Fruit fly (Drosophila melanogaster) whole organism: ENCODE measurements around the gene CG11755.

Source experiments
- CG8478 ChIP-seq: fragments of >200 bp; optimal IDR thresholded peaks from 2 replicates; lab custom pipeline; 2018; ENCODE audit warnings: inconsistent platforms
- Dll ChIP-seq: fragments of >200 bp; optimal IDR thresholded peaks from 2 replicates; lab custom pipeline; 2017
- EcR ChIP-seq, 2 experiments: fragments of >200 bp; optimal IDR thresholded peaks; 2 replicates each; lab custom pipeline; 2017; ENCODE audit warnings: missing biosample characterization in 2 of 2, missing genetic modification characterization in 2 of 2, missing genetic modification reagents in 2 of 2
- pan ChIP-seq: fragments of >200 bp; optimal IDR thresholded peaks from 2 replicates; lab custom pipeline; 2017
- psq ChIP-seq: fragments of >200 bp; optimal IDR thresholded peaks from 2 replicates; lab custom pipeline; 2017
- usp ChIP-seq: fragments of >200 bp; optimal IDR thresholded peaks from 2 replicates; lab custom pipeline; 2017; ENCODE audit warnings: missing biosample characterization, missing genetic modification characterization, mixed read lengths

The CG11755 gene

DNA sequence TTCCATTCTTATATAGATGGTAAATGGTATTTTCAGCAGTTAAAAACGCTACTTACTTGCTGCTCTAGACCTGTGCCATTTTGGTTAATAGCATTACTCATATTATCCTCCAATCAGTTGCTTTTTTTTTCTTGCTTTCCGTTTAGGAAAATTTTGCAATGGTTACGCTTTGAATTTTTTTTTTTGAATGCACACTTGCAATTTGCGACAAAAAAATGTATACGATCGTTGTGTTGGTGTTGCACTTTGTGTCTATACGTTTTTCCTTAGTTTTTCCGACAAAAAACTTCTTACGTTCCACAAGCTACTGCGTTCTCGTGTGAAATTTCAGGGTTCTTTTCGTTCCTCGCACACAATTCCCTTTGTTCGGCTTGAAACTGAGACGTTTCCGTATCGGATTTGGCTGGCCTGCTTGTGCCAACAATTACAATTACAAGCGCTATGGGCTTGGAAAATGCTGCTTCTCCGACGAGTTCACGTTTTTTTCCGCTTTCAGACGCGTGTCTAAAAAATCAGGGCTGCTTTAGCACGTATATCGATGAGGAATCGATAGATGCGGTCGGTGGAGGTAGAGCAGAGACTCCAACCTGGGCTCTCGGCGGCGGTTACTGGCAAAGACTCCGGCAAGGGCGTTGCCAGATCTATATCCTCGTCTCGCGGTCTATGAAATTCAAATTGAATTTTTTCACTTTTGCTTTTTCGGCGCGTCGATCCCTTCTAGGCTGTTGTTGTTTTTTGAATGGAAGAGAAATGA, 16.6 kb upstream of the CG11755 start:
- TF ChIP-seq pan (lab: Kevin White, UChicago) (peak; percentile 51), psq (lab: Kevin White, UChicago) (no peak), EcR (GFP tag; optimal IDR thresholded peaks at IDR 0.05; lab: Kevin White, UChicago) (no peak), usp (GFP tag; lab: Kevin White, UChicago) (no peak)

DNA sequence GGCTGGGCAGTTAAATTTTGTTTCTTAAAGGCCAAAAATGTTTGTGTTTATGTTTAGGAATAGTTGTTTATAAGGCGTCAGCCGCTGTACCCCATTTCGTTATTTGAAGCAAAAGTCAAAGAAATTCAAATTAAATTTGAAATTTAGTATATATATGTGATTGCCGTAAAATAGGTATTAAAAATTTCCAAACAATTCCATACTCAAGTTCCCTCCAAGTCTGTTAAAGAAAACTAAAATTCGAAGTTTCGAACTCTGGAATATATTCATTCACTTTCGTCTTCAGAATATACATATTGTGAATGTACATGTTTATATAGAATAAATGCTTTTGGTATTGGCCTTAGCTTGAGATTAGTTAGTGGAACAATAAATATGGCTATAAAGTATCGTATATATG, 16.1 kb upstream of the CG11755 start, which contains the start of gene bel:
Gene bel, minus strand, starts transcription at position 101 of the 400 bp plus-strand sequence.
- TF ChIP-seq psq (lab: Kevin White, UChicago) (no peak), pan (lab: Kevin White, UChicago) (no peak), EcR (GFP tag; optimal IDR thresholded peaks at IDR 0.05; lab: Kevin White, UChicago) (no peak), usp (GFP tag; lab: Kevin White, UChicago) (no peak), Dll (lab: Kevin White, UChicago) (no peak), CG8478 (lab: Kevin White, UChicago) (no peak)

dm6 chr3R:8663668-8664283, 12.9 kb upstream of the CG11755 start, which contains the start of gene CG8032:
TSS of gene CG8032 (plus strand) at chr3R:8664115.
- TF ChIP-seq pan (lab: Kevin White, UChicago) (no peak), Dll (lab: Kevin White, UChicago) (no peak), EcR (GFP tag; optimal IDR thresholded peaks at IDR 0.05; lab: Kevin White, UChicago) (no peak), CG8478 (lab: Kevin White, UChicago) (no peak), usp (GFP tag; lab: Kevin White, UChicago) (no peak), psq (lab: Kevin White, UChicago) (no peak)

DNA sequence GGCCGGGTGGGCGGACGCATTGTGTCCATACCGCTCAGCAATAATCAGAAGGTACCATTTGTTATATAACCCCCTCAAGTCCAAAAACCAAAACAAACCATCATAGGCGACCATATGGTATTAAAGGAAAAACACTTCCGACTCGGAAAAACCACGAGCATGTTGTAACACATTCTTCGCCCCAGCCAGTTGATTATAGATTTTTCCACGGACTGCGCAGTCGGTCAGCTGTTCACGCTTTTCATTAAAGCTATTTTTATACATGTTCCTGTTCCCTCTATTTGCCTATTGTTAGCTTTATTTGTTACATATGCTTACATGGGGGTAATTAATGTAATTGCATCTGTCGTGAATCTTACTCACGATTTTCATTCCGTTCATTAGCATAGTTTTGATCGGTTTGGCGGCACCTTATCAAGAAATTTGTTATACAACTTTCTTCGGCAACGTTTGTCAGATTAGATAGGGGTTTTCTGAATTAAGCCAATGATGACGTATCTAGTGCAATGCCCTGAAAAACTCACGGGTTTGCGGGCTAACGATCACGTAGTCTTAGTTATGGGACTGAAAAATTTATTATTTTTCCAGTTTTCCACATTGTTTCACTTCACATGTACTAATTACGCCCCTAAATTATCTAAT, 11.9 kb upstream of the CG11755 start:
- TF ChIP-seq pan (lab: Kevin White, UChicago) (peak; percentile 26), EcR (GFP tag; optimal IDR thresholded peaks at IDR 0.05; lab: Kevin White, UChicago) (no peak), usp (GFP tag; lab: Kevin White, UChicago) (no peak), psq (lab: Kevin White, UChicago) (no peak)

DNA sequence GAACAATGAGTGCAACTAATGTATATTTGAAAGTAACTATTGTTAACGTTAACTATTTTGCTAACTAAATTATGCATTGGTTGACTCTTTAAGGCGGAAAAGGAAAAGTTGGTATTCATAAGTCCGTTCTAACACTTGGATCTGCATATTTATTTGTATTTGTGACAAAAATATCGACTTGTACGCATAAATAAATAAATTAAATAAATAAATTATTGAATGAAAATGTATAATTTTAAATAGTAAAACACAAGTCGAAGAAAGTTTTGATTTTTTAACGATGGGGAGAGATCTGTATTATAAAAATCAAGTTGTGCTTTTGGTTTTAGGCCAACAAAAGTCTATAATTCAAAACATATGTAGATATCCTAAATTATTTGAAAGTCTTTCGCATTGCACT, 9.1 kb upstream of the CG11755 start, which contains the start of gene CG8036:
Gene CG8036, plus strand, starts transcription at position 301 of the 400 bp plus-strand sequence.
- TF ChIP-seq Dll (lab: Kevin White, UChicago) (no peak), psq (lab: Kevin White, UChicago) (no peak), CG8478 (lab: Kevin White, UChicago) (no peak), EcR (GFP tag; optimal IDR thresholded peaks at IDR 0.05; lab: Kevin White, UChicago) (no peak), usp (GFP tag; lab: Kevin White, UChicago) (no peak), pan (lab: Kevin White, UChicago) (no peak)

dm6 chr3R:8668024-8668856, 8.5 kb upstream of the CG11755 start:
- no peak for TF ChIP-seq usp (GFP tag; lab: Kevin White, UChicago)
- TF ChIP-seq pan (lab: Kevin White, UChicago): no peak
- TF ChIP-seq Dll (lab: Kevin White, UChicago): no peak
- no peak for TF ChIP-seq psq (lab: Kevin White, UChicago)
- TF ChIP-seq CG8478 (lab: Kevin White, UChicago): no peak
- no peak for TF ChIP-seq EcR (GFP tag; optimal IDR thresholded peaks at IDR 0.05; lab: Kevin White, UChicago)

dm6 chr3R:8669029-8669707, 7.5 kb upstream of the CG11755 start:
- TF ChIP-seq usp (GFP tag; lab: Kevin White, UChicago) (no peak), CG8478 (lab: Kevin White, UChicago) (peak; percentile 38)

- TF ChIP-seq EcR (GFP tag; optimal IDR thresholded peaks at IDR 0.05; lab: Kevin White, UChicago): no peak
- TF ChIP-seq psq (lab: Kevin White, UChicago): no peak
- peak; percentile 58 for TF ChIP-seq pan (lab: Kevin White, UChicago)
- no peak for TF ChIP-seq Dll (lab: Kevin White, UChicago)
Measured at dm6 chr3R:8669900-8670528, 6.7 kb upstream of the CG11755 start.

DNA sequence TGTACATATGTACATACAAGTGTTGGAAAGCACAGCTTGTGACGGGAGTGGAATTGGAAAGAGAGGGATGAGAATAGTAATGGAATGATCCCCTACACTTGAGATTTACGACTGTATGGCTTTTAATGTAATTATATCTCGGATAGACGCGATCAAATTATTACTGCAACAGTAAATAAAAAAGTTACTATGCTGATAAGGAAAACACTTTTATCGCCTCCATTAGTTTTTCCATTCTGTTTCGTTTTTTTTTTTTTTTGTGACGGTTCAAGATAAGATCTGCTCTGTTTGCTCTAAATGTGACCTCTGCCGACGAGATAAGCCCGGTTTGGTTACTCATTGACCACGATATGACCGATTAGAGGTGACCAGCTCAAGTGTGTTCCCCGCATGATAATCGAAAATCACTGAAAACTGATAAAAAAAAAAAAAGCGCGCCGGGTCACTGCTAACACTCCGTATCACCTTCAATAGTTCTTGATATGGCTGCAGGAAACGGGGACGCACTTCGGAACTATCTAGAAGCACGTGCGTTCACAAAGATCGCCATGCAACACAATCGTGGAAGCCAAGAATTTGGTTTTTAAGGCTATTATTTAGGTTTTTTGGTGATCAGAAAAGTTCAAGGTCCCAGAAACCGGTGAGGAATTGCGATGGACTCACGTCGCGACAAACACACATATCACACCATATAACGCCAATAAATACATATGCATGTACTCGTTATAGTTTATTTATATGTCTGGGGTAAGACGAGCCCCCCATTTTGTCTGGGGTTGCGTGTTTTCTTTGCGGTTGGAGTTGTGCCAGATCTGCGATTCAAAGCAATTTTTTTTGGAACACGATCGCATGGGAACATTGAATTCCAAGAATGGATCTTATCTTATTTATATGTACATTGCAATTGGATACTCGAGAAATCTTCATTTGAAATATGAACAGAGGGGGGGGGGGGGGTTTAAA, 5.9 kb upstream of the CG11755 start, which contains the start of gene p:
Gene p, minus strand, starts transcription at position 156 of the 963 bp plus-strand sequence.
- TF ChIP-seq CG8478 (lab: Kevin White, UChicago) (no peak), Dll (lab: Kevin White, UChicago) (no peak), psq (lab: Kevin White, UChicago) (no peak), pan (lab: Kevin White, UChicago) (no peak)
